Worm (Caenorhabditis elegans): ENCODE measurements around the gene kcc-1.

DNA sequence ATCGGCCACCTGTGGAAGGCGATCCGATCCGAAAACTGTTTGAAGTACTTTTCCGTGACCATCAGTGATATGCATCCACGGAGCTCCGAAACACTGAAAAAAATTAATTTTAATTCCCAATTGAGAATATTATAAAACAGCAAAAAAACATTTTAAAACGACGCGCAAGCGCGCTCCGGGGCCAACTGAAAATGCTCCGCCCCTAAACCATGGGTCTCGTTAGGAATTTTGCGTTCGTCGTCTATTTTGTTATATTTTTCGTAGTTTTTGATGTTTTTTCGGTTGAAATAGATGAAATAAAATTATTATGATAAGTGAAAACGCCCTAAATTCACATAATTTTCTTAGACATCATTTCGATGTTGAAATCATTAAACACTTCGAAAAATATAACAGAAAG lies 34.5 kb downstream of the kcc-1 start:
- TF ChIP-seq ceh-58 (GFP tag; IDR thresholded peaks at IDR 0.05) (no peak), T26A5.8 (tag; optimal IDR thresholded peaks at IDR 0.05) (no peak), unc-62 (GFP tag; optimal IDR thresholded peaks at IDR 0.05) (no peak), F57A8.1 (GFP tag; optimal IDR thresholded peaks at IDR 0.05) (no peak), B0035.1 (tag; optimal IDR thresholded peaks at IDR 0.05) (no peak), ceh-27 (GFP tag; optimal IDR thresholded peaks at IDR 0.05) (no peak), snpc-4 (GFP tag; optimal IDR thresholded peaks at IDR 0.05) (no peak), snpc-4 (tag; optimal IDR thresholded peaks at IDR 0.05) (peak in 1 of 4 experiments; percentile 29), ztf-3 (GFP tag; optimal IDR thresholded peaks at IDR 0.05) (no peak), tbx-9 (tag; optimal IDR thresholded peaks at IDR 0.05; ENCODE audit: borderline replicate concordance) (no peak), hlh-26 (GFP tag; conservative IDR thresholded peaks at IDR 0.05) (no peak), sea-2 (GFP tag; IDR thresholded peaks at IDR 0.05) (no peak), ets-4 (GFP tag; optimal IDR thresholded peaks at IDR 0.05) (no peak), repo-1 (tag; optimal IDR thresholded peaks at IDR 0.05) (no peak)
